Worm (Caenorhabditis elegans): ENCODE data around the gene C13F10.7.

DNA sequence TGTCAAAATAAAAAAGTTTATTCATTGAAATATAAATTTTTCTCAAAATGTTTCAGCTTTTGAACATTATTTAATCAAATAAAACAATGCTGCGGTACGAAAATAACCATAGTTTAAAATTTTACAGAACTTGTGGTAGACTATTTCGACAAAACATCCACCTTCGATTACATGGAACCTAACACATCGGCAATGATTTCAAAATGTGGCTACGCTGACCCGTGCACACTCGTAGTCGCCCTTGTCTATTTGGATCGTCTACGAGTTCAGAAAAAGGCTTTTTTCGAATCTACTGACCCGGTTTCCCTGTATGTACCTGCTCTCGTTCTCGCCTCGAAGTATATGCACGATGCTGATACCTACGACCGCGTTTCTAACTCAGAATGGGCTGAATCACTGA lies 26.0 kb downstream of the C13F10.7 start:
- TF ChIP-seq nhr-11 (tag; optimal IDR thresholded peaks at IDR 0.05) (no peak), ceh-82 (tag; optimal IDR thresholded peaks at IDR 0.05) (no peak), unc-39 (tag; optimal IDR thresholded peaks at IDR 0.05) (no peak), lin-15B (tag; optimal IDR thresholded peaks at IDR 0.05) (no peak), lsy-2 (tag; optimal IDR thresholded peaks at IDR 0.05) (no peak), ceh-28 (tag; optimal IDR thresholded peaks at IDR 0.05) (no peak), zip-11 (GFP tag; IDR thresholded peaks at IDR 0.05) (no peak)

Data from whole organism, L4 larva.